Worm (Caenorhabditis elegans) whole organism, L4 larva: ENCODE data around the gene moe-3.
A peak's percentile ranks its signal among the peaks of the same experiment; 100 is the strongest.

ENCODE experiments used
- F44E2.7 ChIP-seq: fragments of 200-800 bp; sonication (Bioruptor generic); IDR thresholded peaks from 2 replicates; pipeline ENCODE4 v2.1.2; 2022; ENCODE audit warnings: missing genetic modification characterization, missing compliant biosample characterization
- Y75B8A.6 ChIP-seq: fragments of 200-800 bp; sonication (Bioruptor generic); IDR thresholded peaks from 2 replicates; pipeline ENCODE4 v1.3.6; 2022; ENCODE audit warnings: missing genetic modification reagents, missing genetic modification characterization, missing compliant biosample characterization
- ZK337.2 ChIP-seq: fragments of 200-800 bp; sonication (Bioruptor generic); IDR thresholded peaks from 2 replicates; pipeline ENCODE4 v1.3.6; 2022; ENCODE audit warnings: missing genetic modification reagents, missing genetic modification characterization, missing compliant biosample characterization
- aha-1 ChIP-seq: fragments of 150-350 bp; peaks from one replicate; lab custom pipeline; 2014; ENCODE audit warnings: missing biosample characterization, missing genetic modification characterization
- aly-2 ChIP-seq: sonication (generic microtip); optimal IDR thresholded peaks from 2 replicates; lab custom pipeline; 2018; ENCODE audit warnings: missing biosample characterization, missing genetic modification characterization
- arid-1 ChIP-seq: fragments of 200-800 bp; sonication (Bioruptor generic); conservative IDR thresholded peaks from 2 replicates; pipeline ENCODE4 v1.3.6; 2022; ENCODE audit warnings: missing genetic modification reagents, missing genetic modification characterization, missing compliant biosample characterization
- attf-4 ChIP-seq: sonication (generic microtip); optimal IDR thresholded peaks from 3 replicates; lab custom pipeline; 2017; ENCODE audit warnings: missing biosample characterization, missing genetic modification characterization
- ceh-32 ChIP-seq: sonication (generic microtip); optimal IDR thresholded peaks from 2 replicates; lab custom pipeline; 2016; ENCODE audit warnings: mild to moderate bottlenecking, missing genetic modification characterization, missing compliant biosample characterization; ENCODE audit not compliant: poor library complexity
- ces-1 ChIP-seq: fragments of 150-350 bp; sonication (generic microtip); optimal IDR thresholded peaks from 4 replicates; lab custom pipeline; 2014; ENCODE audit warnings: missing biosample characterization, missing genetic modification reagents, missing genetic modification characterization
- daf-12 ChIP-seq: fragments of 150-350 bp; optimal IDR thresholded peaks from 2 replicates; lab custom pipeline; 2014; ENCODE audit warnings: missing biosample characterization, missing genetic modification reagents, missing genetic modification characterization
- dmd-6 ChIP-seq: fragments of 200-800 bp; sonication (Bioruptor generic); IDR thresholded peaks from 2 replicates; pipeline ENCODE4 v1.3.6; 2022; ENCODE audit warnings: missing genetic modification reagents, missing genetic modification characterization, missing compliant biosample characterization
- dmd-8 ChIP-seq: fragments of 200-800 bp; sonication (Bioruptor generic); IDR thresholded peaks from 2 replicates; pipeline ENCODE4 v1.3.6; 2022; ENCODE audit warnings: missing genetic modification characterization, missing compliant biosample characterization
- dpl-1 ChIP-seq: fragments of 150-350 bp; optimal IDR thresholded peaks from 2 replicates; lab custom pipeline; 2014; ENCODE audit warnings: missing biosample characterization, missing genetic modification reagents, missing genetic modification characterization
- fkh-10 ChIP-seq: fragments of 150-350 bp; optimal IDR thresholded peaks from 2 replicates; lab custom pipeline; 2014; ENCODE audit warnings: missing biosample characterization, missing genetic modification reagents, missing genetic modification characterization
- fos-1 ChIP-seq: fragments of 150-350 bp; optimal IDR thresholded peaks from 2 replicates; lab custom pipeline; 2014; ENCODE audit warnings: missing biosample characterization, missing genetic modification characterization
- hlh-11 ChIP-seq: fragments of 200-800 bp; sonication (Bioruptor generic); optimal IDR thresholded peaks from 2 replicates; lab custom pipeline; 2018; ENCODE audit warnings: mild to moderate bottlenecking, missing genetic modification characterization, missing compliant biosample characterization
- hlh-30 ChIP-seq: sonication (generic microtip); optimal IDR thresholded peaks from 2 replicates; lab custom pipeline; 2017; ENCODE audit warnings: antibody characterized with exemption, mild to moderate bottlenecking, missing genetic modification characterization, missing compliant biosample characterization; ENCODE audit not compliant: insufficient read depth
- hmg-1.1 ChIP-seq: fragments of 200-800 bp; sonication (Bioruptor generic); IDR thresholded peaks from 2 replicates; pipeline ENCODE4 v1.3.6; 2022; ENCODE audit warnings: missing genetic modification reagents, missing genetic modification characterization, missing compliant biosample characterization
- jun-1 ChIP-seq: fragments of 150-350 bp; optimal IDR thresholded peaks from 2 replicates; lab custom pipeline; 2014; ENCODE audit warnings: missing biosample characterization, missing genetic modification reagents, missing genetic modification characterization
- lin-38 ChIP-seq: fragments of 200-800 bp; sonication (Bioruptor generic); IDR thresholded peaks from 2 replicates; pipeline ENCODE4 v1.3.6; 2022; ENCODE audit warnings: missing genetic modification reagents, missing genetic modification characterization, missing compliant biosample characterization
- lin-39 ChIP-seq: fragments of 150-350 bp; optimal IDR thresholded peaks from 2 replicates; lab custom pipeline; 2014; ENCODE audit warnings: missing biosample characterization, missing genetic modification reagents, missing genetic modification characterization
- madf-5 ChIP-seq, 2 experiments: fragments of 200-800 bp; sonication (Bioruptor generic); IDR thresholded peaks; 2 replicates each; pipeline ENCODE4 v1.3.6; 2022; ENCODE audit warnings: missing compliant biosample characterization in 2 of 2, missing genetic modification characterization in 2 of 2
- mdt-29 ChIP-seq: fragments of 200-800 bp; sonication (Bioruptor generic); IDR thresholded peaks from 2 replicates; pipeline ENCODE4 v1.3.6; 2022; ENCODE audit warnings: missing genetic modification reagents, missing genetic modification characterization, missing compliant biosample characterization
- mxl-3 ChIP-seq: fragments of 200-800 bp; sonication (Bioruptor generic); optimal IDR thresholded peaks from 2 replicates; lab custom pipeline; 2018; ENCODE audit warnings: mild to moderate bottlenecking, missing genetic modification characterization, missing compliant biosample characterization
- nhr-10 ChIP-seq: fragments of 150-350 bp; optimal IDR thresholded peaks from 2 replicates; lab custom pipeline; 2014; ENCODE audit warnings: missing biosample characterization, missing genetic modification characterization
- nhr-102 ChIP-seq: sonication (generic microtip); optimal IDR thresholded peaks from 2 replicates; lab custom pipeline; 2016; ENCODE audit warnings: mild to moderate bottlenecking, missing genetic modification characterization, moderate library complexity, missing compliant biosample characterization
- nhr-11 ChIP-seq: fragments of 150-350 bp; optimal IDR thresholded peaks from 2 replicates; lab custom pipeline; 2014; ENCODE audit warnings: missing biosample characterization, missing genetic modification characterization
- nhr-28 ChIP-seq: fragments of 150-350 bp; optimal IDR thresholded peaks from 2 replicates; lab custom pipeline; 2014; ENCODE audit warnings: missing biosample characterization, missing genetic modification characterization
- nhr-6 ChIP-seq: fragments of 150-350 bp; optimal IDR thresholded peaks from 2 replicates; lab custom pipeline; 2014; ENCODE audit warnings: missing biosample characterization, missing genetic modification characterization
- rbr-2 ChIP-seq: sonication (generic microtip); optimal IDR thresholded peaks from 2 replicates; lab custom pipeline; 2016; ENCODE audit warnings: missing genotype, missing genetic modification characterization, missing compliant biosample characterization
- set-16 ChIP-seq: fragments of 200-800 bp; sonication (Bioruptor generic); IDR thresholded peaks from 2 replicates; pipeline ENCODE4 v1.3.6; 2022; ENCODE audit warnings: missing genetic modification reagents, missing genetic modification characterization, missing compliant biosample characterization
- snpc-4 ChIP-seq: fragments of 150-350 bp; optimal IDR thresholded peaks from 2 replicates; lab custom pipeline; 2014; ENCODE audit warnings: missing biosample characterization, missing genetic modification characterization
- spr-1 ChIP-seq: sonication (generic microtip); optimal IDR thresholded peaks from 2 replicates; lab custom pipeline; 2016; ENCODE audit warnings: mild to moderate bottlenecking, missing genetic modification characterization, missing compliant biosample characterization
- tag-97 ChIP-seq: fragments of 200-800 bp; sonication (Bioruptor generic); IDR thresholded peaks from 2 replicates; pipeline ENCODE4 v1.3.6; 2022; ENCODE audit warnings: missing genetic modification characterization, missing compliant biosample characterization
- unc-130 ChIP-seq: sonication (generic microtip); optimal IDR thresholded peaks from 2 replicates; lab custom pipeline; 2016; ENCODE audit warnings: missing genetic modification reagents, missing genetic modification characterization, missing compliant biosample characterization
- unc-62 ChIP-seq, 3 experiments: fragments of 150-350 bp in 1 of 3; sonication (generic microtip); optimal IDR thresholded peaks in 2 of 3; peaks in 1 of 3; 1 replicate in 1 of 3; 2 replicates in 2 of 3; lab custom pipeline; 2014 to 2017; ENCODE audit warnings: missing biosample characterization in 3 of 3, missing genetic modification characterization in 3 of 3, missing genetic modification reagents in 3 of 3, missing genotype in 1 of 3
- zfp-2 ChIP-seq: sonication (generic microtip); optimal IDR thresholded peaks from 2 replicates; lab custom pipeline; 2016; ENCODE audit warnings: mild to moderate bottlenecking, missing genetic modification characterization, missing compliant biosample characterization
- ztf-7 ChIP-seq: fragments of 150-350 bp; optimal IDR thresholded peaks from 2 replicates; lab custom pipeline; 2014; ENCODE audit warnings: missing biosample characterization, missing genetic modification characterization

Gene moe-3

ce11 chrII:13156971-13157370 is 8.6 kb downstream of the moe-3 start, which contains the start of the genes hpr-17 and F32A11.1 (continued):
- no peak for TF ChIP-seq nhr-10 (tag; lab: Kevin White, UChicago)
- peak; percentile 66 for TF ChIP-seq nhr-11 (tag; lab: Kevin White, UChicago)
- TF ChIP-seq hmg-1.1, result peak; percentile 78
- TF ChIP-seq, all 104 proteins: peak for 41

DNA sequence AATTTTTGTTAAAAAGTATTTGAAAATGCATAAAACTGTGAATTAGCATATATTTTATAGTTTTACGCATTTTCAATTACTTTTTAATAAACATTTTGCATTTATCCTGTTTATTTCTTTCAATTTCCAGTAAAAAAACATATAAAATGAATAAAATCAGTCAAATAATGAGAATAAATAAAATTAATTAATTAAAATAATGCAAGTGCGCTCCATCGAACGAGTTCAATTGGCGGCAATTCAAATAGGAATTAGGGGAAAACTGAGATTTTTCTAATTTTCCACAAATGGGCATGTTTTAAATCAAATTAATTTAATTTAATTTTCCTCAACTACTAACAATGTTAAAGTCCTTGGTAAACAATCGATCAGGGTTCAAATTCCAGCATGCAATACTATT is 9.5 kb downstream of the moe-3 start:
- TF ChIP-seq lin-38 (GFP tag; lab: Robert Waterston, UW) (peak; percentile 69), ZK337.2 (GFP tag; lab: Robert Waterston, UW) (no peak)
- TF ChIP-seq, all 104 proteins: peak for 1

ce11 chrII:13153299-13153698 is 12.2 kb downstream of the moe-3 start, which contains the start of gene spe-18:
Gene spe-18 (minus strand): TSS chrII:13153399.
- TF ChIP-seq jun-1 (tag; lab: Kevin White, UChicago) (no peak), spr-1 (no peak), dmd-8 (GFP tag; lab: Robert Waterston, UW) (no peak), rbr-2 (no peak), set-16 (GFP tag; lab: Robert Waterston, UW) (no peak), dpl-1 (GFP tag; lab: Kevin White, UChicago) (no peak), tag-97 (GFP tag; lab: Robert Waterston, UW) (no peak)

ce11 chrII:13152409-13152808 is 13.1 kb downstream of the moe-3 start:
- no peak for TF ChIP-seq ztf-7 (tag; lab: Kevin White, UChicago)
- no peak for TF ChIP-seq attf-4 (tag; lab: Kevin White, UChicago)
- peak; percentile 32 for TF ChIP-seq aha-1
- peak; percentile 81 for TF ChIP-seq set-16 (GFP tag; lab: Robert Waterston, UW)
- TF ChIP-seq fkh-10, result no peak

DNA sequence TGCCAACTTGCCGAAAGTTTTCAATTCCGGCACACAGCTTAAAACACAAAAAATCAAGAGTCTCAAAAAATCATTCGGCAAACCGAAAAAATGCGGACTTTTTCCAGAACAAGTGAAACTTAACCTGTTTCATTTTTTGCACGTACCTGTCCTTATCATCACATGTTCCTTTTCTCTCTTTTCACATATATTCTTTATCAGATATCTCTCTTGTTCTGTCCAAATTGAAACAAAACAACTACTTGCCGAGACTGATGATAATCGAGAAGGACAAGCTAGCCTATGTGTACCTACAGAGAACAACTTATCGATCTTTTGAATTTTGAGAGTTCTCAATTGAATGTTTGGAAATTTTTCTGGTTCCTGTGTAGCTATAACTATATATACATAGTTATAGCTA is 15.6 kb downstream of the moe-3 start:
- TF ChIP-seq unc-62 (GFP tag; optimal IDR thresholded peaks at IDR 0.05 in 1 of 2; lab: Kevin White, UChicago) (peak in 1 of 2 experiments; percentile 80), unc-62 (tag; optimal IDR thresholded peaks at IDR 0.05; lab: Kevin White, UChicago) (no peak), aly-2 (no peak), dmd-6 (0 out of 2 replicates have a peak, but pooled peaks have one; percentile 18), spr-1 (no peak), hlh-30 (tag; lab: Kevin White, UChicago) (peak; percentile 16), ces-1 (GFP tag; lab: Kevin White, UChicago) (no peak), ceh-32 (tag; lab: Kevin White, UChicago) (no peak), F44E2.7 (no peak), hlh-11 (peak; percentile 29), aha-1 (peak; percentile 84), nhr-6 (tag; lab: Kevin White, UChicago) (no peak), snpc-4 (no peak), ztf-7 (tag; lab: Kevin White, UChicago) (no peak), fos-1 (no peak), attf-4 (tag; lab: Kevin White, UChicago) (no peak), mxl-3 (peak; percentile 12), madf-5 (GFP tag; IDR thresholded peaks at IDR 0.05; lab: Robert Waterston, UW) (no peak), lin-39 (no peak), arid-1 (no peak), nhr-28 (tag; lab: Kevin White, UChicago) (peak; percentile 80), nhr-102 (tag; lab: Kevin White, UChicago) (no peak)

DNA sequence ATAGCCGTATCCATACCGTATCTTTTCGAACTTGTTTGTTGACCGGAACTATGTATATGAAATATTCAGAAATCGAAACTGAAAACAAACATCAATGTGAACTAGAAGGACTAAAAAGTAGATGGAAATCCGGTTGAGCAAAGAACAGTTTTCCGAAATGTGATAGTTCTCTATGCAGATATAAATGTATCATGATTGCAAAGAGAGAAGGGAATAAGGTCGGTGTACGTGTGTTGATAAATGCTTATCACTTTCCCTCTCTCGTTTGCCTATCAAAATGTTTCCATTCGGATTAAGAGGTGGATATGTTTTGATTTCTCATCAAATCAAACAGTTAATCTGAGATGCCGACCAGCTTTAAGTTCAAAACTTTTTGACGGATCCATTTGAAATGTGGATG is 17.3 kb downstream of the moe-3 start:
- TF ChIP-seq unc-130 (no peak), Y75B8A.6 (GFP tag; lab: Robert Waterston, UW) (no peak), aha-1 (peak; percentile 5), daf-12 (tag; lab: Kevin White, UChicago) (no peak), zfp-2 (no peak), mdt-29 (GFP tag; lab: Robert Waterston, UW) (no peak), fos-1 (no peak), nhr-28 (tag; lab: Kevin White, UChicago) (peak; percentile 30)
- TF ChIP-seq, all 104 proteins: peak for 2
